Worm (Caenorhabditis elegans): Measurements from ENCODE around the gene Y17G9B.5.
"Not testable (repeated sequence)": the region's sequence is repeated elsewhere in the genome, so short reads cannot be mapped to it uniquely, and the experiment has no call there.

Gene Y17G9B.5

ce11 chrIV:4725478-4725920 is 24.5 kb upstream of the Y17G9B.5 start (continued):
- TF ChIP-seq nhr-120 (GFP tag; IDR thresholded peaks at IDR 0.05): peak; percentile 100
- peak in 1 of 3 experiments; percentile 77 for TF ChIP-seq lin-35 (GFP tag; optimal IDR thresholded peaks at IDR 0.05)
- peak; percentile 98 for TF ChIP-seq madf-3 (GFP tag; IDR thresholded peaks at IDR 0.05)
- TF ChIP-seq lin-40 (tag; optimal IDR thresholded peaks at IDR 0.05): peak; percentile 95
- peak; percentile 100 for TF ChIP-seq hmg-1.2 (GFP tag; IDR thresholded peaks at IDR 0.05)
- peak; percentile 97 for TF ChIP-seq F33H1.4 (GFP tag; IDR thresholded peaks at IDR 0.05)
- peak; percentile 100 for TF ChIP-seq mcd-1 (GFP tag; IDR thresholded peaks at IDR 0.05)

- TF ChIP-seq ztf-28 (GFP tag; IDR thresholded peaks at IDR 0.05) (peak; percentile 100), ztf-25 (GFP tag; IDR thresholded peaks at IDR 0.05) (peak; percentile 99), ztf-6 (GFP tag; IDR thresholded peaks at IDR 0.05) (peak; percentile 99), C06A6.2 (GFP tag; conservative IDR thresholded peaks at IDR 0.05) (peak; percentile 99), gei-17 (GFP tag; optimal IDR thresholded peaks at IDR 0.05) (peak; percentile 72), ZK185.1 (tag; optimal IDR thresholded peaks at IDR 0.05; ENCODE audit: poor library complexity, severe bottlenecking) (peak; percentile 73), nfya-2 (GFP tag; IDR thresholded peaks at IDR 0.05) (0 out of 2 replicates have a peak, but pooled peaks have one; percentile 39), Y67H2A.10 (GFP tag; conservative IDR thresholded peaks at IDR 0.05) (peak; percentile 98), F37B4.10 (GFP tag; IDR thresholded peaks at IDR 0.05) (peak; percentile 100), egl-18 (GFP tag; IDR thresholded peaks at IDR 0.05) (peak; percentile 98), dox-1 (GFP tag; IDR thresholded peaks at IDR 0.05) (peak; percentile 100), Y53G8AR.9 (GFP tag; conservative IDR thresholded peaks at IDR 0.05) (peak; percentile 99), egl-44 (GFP tag; IDR thresholded peaks at IDR 0.05) (peak; percentile 99), dpl-1 (GFP tag; optimal IDR thresholded peaks at IDR 0.05) (peak; percentile 42), ztf-26 (tag; optimal IDR thresholded peaks at IDR 0.05) (peak; percentile 96), F22D6.2 (tag; optimal IDR thresholded peaks at IDR 0.05) (peak; percentile 82), somi-1 (GFP tag; optimal IDR thresholded peaks at IDR 0.05) (peak; percentile 95), T07F8.4 (tag; optimal IDR thresholded peaks at IDR 0.05) (peak; percentile 29), let-526 (GFP tag; IDR thresholded peaks at IDR 0.05) (peak; percentile 98), tlf-1 (GFP tag; optimal IDR thresholded peaks at IDR 0.05) (peak; percentile 98), attf-5 (GFP tag; optimal IDR thresholded peaks at IDR 0.05) (peak; percentile 99), aptf-2 (GFP tag; conservative IDR thresholded peaks at IDR 0.05) (peak; percentile 98), bed-2 (GFP tag; IDR thresholded peaks at IDR 0.05) (peak; percentile 100), nhr-90 (tag; optimal IDR thresholded peaks at IDR 0.05) (peak; percentile 76), hsf-1 (GFP tag; IDR thresholded peaks at IDR 0.05) (peak; percentile 94), ztf-18 (tag; optimal IDR thresholded peaks at IDR 0.05) (peak; percentile 88), snpc-4 (tag; optimal IDR thresholded peaks at IDR 0.05) (peak; percentile 16 to 88 (median 76)), pbrm-1 (GFP tag; IDR thresholded peaks at IDR 0.05) (peak; percentile 99), F39B2.1 (GFP tag; IDR thresholded peaks at IDR 0.05) (peak; percentile 83; the same call in 1 of the 2 replicates), F57A8.1 (GFP tag; optimal IDR thresholded peaks at IDR 0.05) (peak; percentile 54), lag-1 (GFP tag; IDR thresholded peaks at IDR 0.05) (peak; percentile 93; the same call in 1 of the 2 replicates), nhr-80 (tag; optimal IDR thresholded peaks at IDR 0.05) (peak; percentile 81), K11D2.4 (GFP tag; IDR thresholded peaks at IDR 0.05) (peak; percentile 100), D2030.7 (GFP tag; IDR thresholded peaks at IDR 0.05) (peak; percentile 98), hmg-1.2 (GFP tag; IDR thresholded peaks at IDR 0.05) (peak; percentile 100), nhr-120 (GFP tag; IDR thresholded peaks at IDR 0.05) (peak; percentile 90; the same call in 1 of the 2 replicates), attf-3 (GFP tag; conservative IDR thresholded peaks at IDR 0.05) (peak; percentile 92), madf-3 (GFP tag; IDR thresholded peaks at IDR 0.05) (peak; percentile 97), cebp-1 (GFP tag; IDR thresholded peaks at IDR 0.05) (peak; percentile 97), cebp-1 (tag; optimal IDR thresholded peaks at IDR 0.05) (peak; percentile 95), ekl-4 (GFP tag; IDR thresholded peaks at IDR 0.05) (peak; percentile 98), atf-7 (tag; optimal IDR thresholded peaks at IDR 0.05) (peak; percentile 88)
- not testable (repeated sequence) for TF ChIP-seq snpc-4 (GFP tag; optimal IDR thresholded peaks at IDR 0.05)
Observed at ce11 chrIV:4727935-4728334, 22.1 kb upstream of the Y17G9B.5 start.

Measured in whole organism, young adult.